Fruit fly (Drosophila melanogaster) S2 (cell line): Measurements from ENCODE around the gene Hinfp.

Source experiments
- CG8478 ChIP-seq: fragments of >200 bp; optimal IDR thresholded peaks from 2 replicates; lab custom pipeline; 2018
- CTCF ChIP-seq, 2 experiments: fragments of >200 bp; optimal IDR thresholded peaks; 2 replicates each; lab custom pipeline; 2018

- TF ChIP-seq CG8478 (lab: Kevin White, UChicago) (no peak), CTCF (optimal IDR thresholded peaks at IDR 0.05; lab: Kevin White, UChicago) (no peak)
These were observed at the start of gene Hinfp, which contains the start of gene CG13364 for dm6 chrX:625157-625627.
